Worm (Caenorhabditis elegans) whole organism, L3 larva: Measurements from ENCODE around the gene C09F9.2.

Experiments used
- egl-27 ChIP-seq: sonication (generic microtip); optimal IDR thresholded peaks from 4 replicates; lab custom pipeline; 2017; ENCODE audit warnings: missing biosample characterization, missing genetic modification reagents, missing genetic modification characterization
- elt-3 ChIP-seq, 3 experiments: fragments of 150-350 bp in 1 of 3; sonication (generic microtip) in 2 of 3; optimal IDR thresholded peaks; 2 replicates in 2 of 3; 4 replicates in 1 of 3; lab custom pipeline; 2014 to 2017; ENCODE audit warnings: missing biosample characterization in 3 of 3, missing genetic modification characterization in 3 of 3
- lin-15B ChIP-seq: fragments of 150-350 bp; optimal IDR thresholded peaks from 2 replicates; lab custom pipeline; 2014; ENCODE audit warnings: missing biosample characterization, missing genetic modification characterization
- lin-39 ChIP-seq: fragments of 150-350 bp; optimal IDR thresholded peaks from 2 replicates; lab custom pipeline; 2018; ENCODE audit warnings: missing biosample characterization, missing genetic modification reagents, missing genetic modification characterization
- unc-62 ChIP-seq: fragments of 150-350 bp; sonication (generic microtip); optimal IDR thresholded peaks from 4 replicates; lab custom pipeline; 2014; ENCODE audit warnings: missing biosample characterization, missing genetic modification reagents, missing genetic modification characterization

DNA sequence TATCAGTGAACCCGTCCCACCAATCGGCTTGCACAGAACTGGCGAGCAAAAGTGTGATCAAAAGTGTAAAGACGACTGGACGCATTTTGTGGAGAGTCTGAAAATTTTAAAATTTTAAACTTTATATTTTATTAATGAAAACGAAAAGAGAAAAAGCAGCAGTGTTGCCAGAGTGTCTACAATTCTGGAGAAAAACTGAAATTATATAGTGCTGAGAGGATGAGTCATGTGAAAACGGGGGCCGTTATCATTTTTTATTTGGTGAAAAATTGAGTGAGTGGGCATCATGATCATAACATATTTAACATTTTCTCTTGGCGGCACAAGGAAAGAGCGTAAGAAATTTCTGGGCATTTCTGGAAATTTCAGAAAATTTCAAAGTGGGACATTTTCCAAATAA, 10.1 kb upstream of the C09F9.2 start, which contains the start of gene K02B7.3:
- TF ChIP-seq lin-39 (tag; lab: Kevin White, UChicago) (no peak), egl-27 (tag; lab: Kevin White, UChicago) (no peak), lin-15B (tag; lab: Kevin White, UChicago) (no peak), elt-3 (tag; optimal IDR thresholded peaks at IDR 0.05; lab: Kevin White, UChicago) (no peak), unc-62 (GFP tag; lab: Kevin White, UChicago) (no peak)
